Worm (Caenorhabditis elegans): Measurements from ENCODE around the gene nhr-101.

The nhr-101 gene

DNA sequence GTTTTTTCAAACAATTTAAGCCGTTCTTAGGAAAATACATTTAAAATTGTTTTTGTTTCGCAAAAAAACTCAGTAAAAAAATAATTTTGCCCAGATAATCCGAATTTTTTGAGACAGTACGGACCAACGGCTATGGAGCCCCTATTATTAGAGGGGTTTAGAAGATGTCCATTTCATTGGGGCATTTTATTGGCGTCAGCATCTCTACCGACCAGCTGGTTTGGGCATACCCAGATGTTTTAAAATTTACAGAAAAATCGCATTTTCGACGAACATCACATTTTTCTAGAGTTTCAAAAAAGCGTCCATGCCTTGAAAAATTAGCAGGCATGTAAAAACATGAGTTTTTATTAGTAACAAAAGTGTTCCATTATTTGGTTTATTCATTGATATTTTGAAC, 29.0 kb upstream of the nhr-101 start (continued):
- TF ChIP-seq F55B11.4 (tag; optimal IDR thresholded peaks at IDR 0.05; ENCODE audit: borderline replicate concordance, insufficient read depth) (no peak), fkh-3 (tag; optimal IDR thresholded peaks at IDR 0.05) (no peak), mel-28 (tag; optimal IDR thresholded peaks at IDR 0.05; ENCODE audit: borderline replicate concordance) (no peak), tbx-9 (tag; optimal IDR thresholded peaks at IDR 0.05; ENCODE audit: borderline replicate concordance) (no peak), die-1 (tag; optimal IDR thresholded peaks at IDR 0.05) (no peak), lin-54 (GFP tag; optimal IDR thresholded peaks at IDR 0.05) (no peak), lsy-27 (tag; optimal IDR thresholded peaks at IDR 0.05; ENCODE audit: borderline replicate concordance, insufficient read depth) (no peak), aptf-2 (GFP tag; conservative IDR thresholded peaks at IDR 0.05) (0 out of 2 replicates have a peak, but pooled peaks have one; percentile 7), rcor-1 (GFP tag; IDR thresholded peaks at IDR 0.05) (no peak), ZK185.1 (tag; optimal IDR thresholded peaks at IDR 0.05; ENCODE audit: poor library complexity, severe bottlenecking) (no peak), bed-1 (GFP tag; IDR thresholded peaks at IDR 0.05) (0 out of 2 replicates have a peak, but pooled peaks have one; percentile 46), madf-3 (GFP tag; IDR thresholded peaks at IDR 0.05) (0 out of 2 replicates have a peak, but pooled peaks have one; percentile 38), him-1 (tag; optimal IDR thresholded peaks at IDR 0.05) (no peak), D2030.7 (GFP tag; IDR thresholded peaks at IDR 0.05) (no peak), ceh-79 (tag; optimal IDR thresholded peaks at IDR 0.05) (peak; percentile 6), C06A6.2 (GFP tag; conservative IDR thresholded peaks at IDR 0.05) (no peak), let-607 (tag; optimal IDR thresholded peaks at IDR 0.05) (peak in 1 of 2 experiments; percentile 20), attf-3 (GFP tag; conservative IDR thresholded peaks at IDR 0.05) (0 out of 2 replicates have a peak, but pooled peaks have one; percentile 32), Y53G8AR.9 (GFP tag; conservative IDR thresholded peaks at IDR 0.05) (0 out of 2 replicates have a peak, but pooled peaks have one; percentile 21), snpc-3.4 (tag; optimal IDR thresholded peaks at IDR 0.05) (no peak), somi-1 (GFP tag; optimal IDR thresholded peaks at IDR 0.05) (peak; percentile 30), atf-7 (tag; optimal IDR thresholded peaks at IDR 0.05) (no peak), nfya-2 (GFP tag; IDR thresholded peaks at IDR 0.05) (no peak), zfh-2 (GFP tag; conservative IDR thresholded peaks at IDR 0.05) (no peak), C17E4.6 (GFP tag; IDR thresholded peaks at IDR 0.05) (no peak), egl-44 (GFP tag; IDR thresholded peaks at IDR 0.05) (no peak)

ce11 chrV:11543564-11543963, 26.7 kb upstream of the nhr-101 start, which contains the start of gene F38B7.2:
Gene F38B7.2 (plus strand): TSS chrV:11543963.
- TF ChIP-seq efl-1 (GFP tag; optimal IDR thresholded peaks at IDR 0.05), result no peak
- TF ChIP-seq rec-8 (tag; optimal IDR thresholded peaks at IDR 0.05), result no peak
- TF ChIP-seq snpc-3.4 (tag; optimal IDR thresholded peaks at IDR 0.05), result no peak
- TF ChIP-seq ama-1 (optimal IDR thresholded peaks at IDR 0.05), result no peak
- TF ChIP-seq ama-1 (GFP tag; optimal IDR thresholded peaks at IDR 0.05), result no peak
- TF ChIP-seq pbrm-1 (GFP tag; IDR thresholded peaks at IDR 0.05), result 0 out of 2 replicates have a peak, but pooled peaks have one; percentile 15

DNA sequence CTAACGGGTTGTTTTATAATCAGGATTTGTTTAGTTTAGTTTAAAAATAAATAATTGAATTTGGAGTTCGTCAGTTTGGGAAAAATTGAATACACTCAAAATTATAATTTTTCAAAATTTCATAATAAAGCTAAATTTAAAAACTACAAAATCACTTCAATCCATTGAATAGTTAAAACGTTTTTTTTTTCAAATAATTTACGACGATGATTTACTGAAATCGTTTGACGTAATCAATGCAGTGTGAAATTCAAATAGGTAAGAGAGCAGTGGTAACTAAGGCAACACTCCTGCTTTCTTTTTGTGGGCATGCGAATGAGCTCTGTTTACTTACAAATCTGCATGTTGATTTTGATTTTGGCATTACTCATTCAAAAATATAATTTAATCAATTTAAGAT, 25.0 kb upstream of the nhr-101 start, which contains the start of gene F38B7.10:
Gene F38B7.10, plus strand, starts transcription at position 301 of the 400 bp plus-strand sequence.
- no peak for TF ChIP-seq ceh-91 (GFP tag; IDR thresholded peaks at IDR 0.05)
- TF ChIP-seq K12H6.12 (tag; optimal IDR thresholded peaks at IDR 0.05), result no peak
- TF ChIP-seq fkh-3 (tag; optimal IDR thresholded peaks at IDR 0.05), result no peak
- TF ChIP-seq lag-1 (GFP tag; IDR thresholded peaks at IDR 0.05), result no peak
- TF ChIP-seq lir-1 (GFP tag; conservative IDR thresholded peaks at IDR 0.05), result no peak
- no peak for TF ChIP-seq atf-7 (tag; optimal IDR thresholded peaks at IDR 0.05)
- TF ChIP-seq gei-17 (GFP tag; optimal IDR thresholded peaks at IDR 0.05), result no peak
- no peak for TF ChIP-seq athp-1 (tag; optimal IDR thresholded peaks at IDR 0.05)
- no peak for TF ChIP-seq rcor-1 (GFP tag; IDR thresholded peaks at IDR 0.05)
- TF ChIP-seq cebp-1 (GFP tag; IDR thresholded peaks at IDR 0.05), result no peak
- no peak for TF ChIP-seq cebp-1 (tag; optimal IDR thresholded peaks at IDR 0.05)
- no peak for TF ChIP-seq efl-1 (GFP tag; optimal IDR thresholded peaks at IDR 0.05)
- TF ChIP-seq pbrm-1 (GFP tag; IDR thresholded peaks at IDR 0.05), result no peak
- TF ChIP-seq ets-4 (GFP tag; optimal IDR thresholded peaks at IDR 0.05), result no peak
- no peak for TF ChIP-seq somi-1 (GFP tag; optimal IDR thresholded peaks at IDR 0.05)
- TF ChIP-seq bed-1 (GFP tag; IDR thresholded peaks at IDR 0.05), result no peak

All from whole organism, young adult.